Worm (Caenorhabditis elegans): ENCODE data around the gene cla-1.
"Not testable (repeated sequence)": the region's sequence is repeated elsewhere in the genome, so short reads cannot be mapped to it uniquely, and the experiment has no call there.

The cla-1 gene

ce11 chrIV:7559237-7559636 lies 29.5 kb upstream of the cla-1 start:
- no peak for TF ChIP-seq R02D3.7 (tag; optimal IDR thresholded peaks at IDR 0.05)
- TF ChIP-seq ceh-82 (tag; optimal IDR thresholded peaks at IDR 0.05): no peak
- TF ChIP-seq nhr-12 (tag; optimal IDR thresholded peaks at IDR 0.05): no peak
- no peak for TF ChIP-seq blmp-1 (tag; optimal IDR thresholded peaks at IDR 0.05; ENCODE audit: insufficient read depth)
- no peak for TF ChIP-seq sma-9 (GFP tag; optimal IDR thresholded peaks at IDR 0.05)
- no peak for TF ChIP-seq sma-9 (tag; optimal IDR thresholded peaks at IDR 0.05)
- no peak for TF ChIP-seq alr-1 (tag; optimal IDR thresholded peaks at IDR 0.05)
- TF ChIP-seq lin-39 (tag; optimal IDR thresholded peaks at IDR 0.05): no peak
- TF ChIP-seq skn-1 (tag; optimal IDR thresholded peaks at IDR 0.05): no peak

- TF ChIP-seq lsy-2 (tag; optimal IDR thresholded peaks at IDR 0.05): peak in 1 of 2 experiments; percentile 66
- TF ChIP-seq nhr-129 (tag; optimal IDR thresholded peaks at IDR 0.05): peak; percentile 71
- TF ChIP-seq dmd-4 (tag; optimal IDR thresholded peaks at IDR 0.05): no peak
- no peak for TF ChIP-seq blmp-1 (tag; optimal IDR thresholded peaks at IDR 0.05; ENCODE audit: insufficient read depth)
- peak; percentile 22 for TF ChIP-seq zag-1 (tag; optimal IDR thresholded peaks at IDR 0.05)
- TF ChIP-seq egl-27 (tag; optimal IDR thresholded peaks at IDR 0.05): no peak
- no peak for TF ChIP-seq nhr-237 (tag; optimal IDR thresholded peaks at IDR 0.05)
- TF ChIP-seq C34F6.9 (tag; optimal IDR thresholded peaks at IDR 0.05): peak; percentile 67
- peak; percentile 33 for TF ChIP-seq gmeb-1 (tag; optimal IDR thresholded peaks at IDR 0.05)
- peak; percentile 53 for TF ChIP-seq lin-13 (GFP tag; optimal IDR thresholded peaks at IDR 0.05)
- no peak for TF ChIP-seq elt-3 (tag; optimal IDR thresholded peaks at IDR 0.05)
- TF ChIP-seq unc-39 (tag; optimal IDR thresholded peaks at IDR 0.05): no peak
- TF ChIP-seq nhr-11 (tag; optimal IDR thresholded peaks at IDR 0.05): no peak
- no peak for TF ChIP-seq ztf-4 (tag; optimal IDR thresholded peaks at IDR 0.05)
- no peak for TF ChIP-seq nhr-12 (tag; optimal IDR thresholded peaks at IDR 0.05)
- TF ChIP-seq crh-2 (tag; optimal IDR thresholded peaks at IDR 0.05): peak; percentile 52
- TF ChIP-seq sem-4 (tag; optimal IDR thresholded peaks at IDR 0.05): peak; percentile 60
- TF ChIP-seq unc-55 (GFP tag; optimal IDR thresholded peaks at IDR 0.05): peak; percentile 78
Observed at ce11 chrIV:7561614-7562142, 27.1 kb upstream of the cla-1 start, which contains the start of gene ima-3. ima-3 (minus strand) TSS chrIV:7561664.

- not testable (repeated sequence) for TF ChIP-seq elt-3, crh-2, nhr-10 (tag; optimal IDR thresholded peaks at IDR 0.05)
Observed at ce11 chrIV:7563850-7564249, 24.9 kb upstream of the cla-1 start, which contains the start of gene F32E10.9. F32E10.9 (minus strand) TSS chrIV:7563950.

DNA sequence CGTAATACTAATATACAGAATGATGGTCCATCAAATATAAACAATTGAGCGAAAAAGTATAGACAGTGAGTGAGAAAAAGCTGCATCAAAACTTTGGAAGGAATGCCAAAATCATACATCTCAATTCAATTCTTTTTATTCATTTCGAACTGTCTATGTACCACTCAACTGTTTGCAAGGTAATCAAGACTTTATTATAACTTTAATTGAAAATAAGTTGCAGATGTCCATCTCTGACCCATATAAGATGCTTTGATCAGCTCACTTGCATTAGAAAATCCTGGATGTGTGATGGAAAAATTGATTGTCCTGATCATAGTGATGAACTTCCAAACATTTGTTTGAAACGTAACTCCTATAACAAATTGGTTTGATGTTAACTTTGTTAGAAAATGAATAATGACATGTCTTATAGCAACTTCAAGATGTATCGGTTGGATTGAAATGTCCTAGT lies 21.1 kb upstream of the cla-1 start, which contains the start of gene F32E10.8:
TSS of gene F32E10.8 (plus strand) at position 51 of the 454 bp plus-strand sequence.
- no peak for TF ChIP-seq nhr-10 (tag; optimal IDR thresholded peaks at IDR 0.05)
- no peak for TF ChIP-seq elt-1 (tag; optimal IDR thresholded peaks at IDR 0.05)
- no peak for TF ChIP-seq lsy-2 (tag; optimal IDR thresholded peaks at IDR 0.05)
- no peak for TF ChIP-seq nhr-237 (tag; optimal IDR thresholded peaks at IDR 0.05)
- no peak for TF ChIP-seq gmeb-1 (tag; optimal IDR thresholded peaks at IDR 0.05)
- TF ChIP-seq ceh-16 (tag; optimal IDR thresholded peaks at IDR 0.05): no peak
- TF ChIP-seq zag-1 (tag; optimal IDR thresholded peaks at IDR 0.05): no peak
- TF ChIP-seq egl-27 (tag; optimal IDR thresholded peaks at IDR 0.05): no peak
- no peak for TF ChIP-seq lin-13 (GFP tag; optimal IDR thresholded peaks at IDR 0.05)
- no peak for TF ChIP-seq nhr-6 (tag; optimal IDR thresholded peaks at IDR 0.05)
- no peak for TF ChIP-seq ztf-11 (tag; optimal IDR thresholded peaks at IDR 0.05)
- TF ChIP-seq R02D3.7 (tag; optimal IDR thresholded peaks at IDR 0.05): no peak
- no peak for TF ChIP-seq nhr-77 (tag; optimal IDR thresholded peaks at IDR 0.05)
- no peak for TF ChIP-seq crh-2 (tag; optimal IDR thresholded peaks at IDR 0.05)
- TF ChIP-seq lin-39 (tag; optimal IDR thresholded peaks at IDR 0.05): no peak
- no peak for TF ChIP-seq ztf-4 (tag; optimal IDR thresholded peaks at IDR 0.05)
- TF ChIP-seq sma-3 (GFP tag; optimal IDR thresholded peaks at IDR 0.05): no peak

DNA sequence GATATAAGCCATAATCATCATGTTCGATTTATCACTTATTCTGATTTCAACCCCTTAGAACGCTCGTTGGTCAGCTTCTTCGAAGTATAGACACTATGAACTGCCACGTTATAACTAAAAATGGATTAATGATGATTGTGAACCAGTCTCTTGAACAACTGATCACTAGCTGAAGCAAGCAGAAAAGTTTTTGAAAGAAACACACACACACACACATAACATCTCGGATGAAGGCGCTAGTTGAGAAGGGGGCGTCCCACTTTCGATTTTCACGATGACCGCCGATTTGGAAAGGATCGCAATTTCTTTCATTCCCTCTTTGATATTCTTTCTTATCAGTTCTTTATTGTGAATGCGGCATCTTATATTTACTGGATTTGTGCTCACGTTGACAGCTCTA lies 20.1 kb upstream of the cla-1 start, which contains the start of gene clec-180:
TSS of gene clec-180 (plus strand) at position 301 of the 400 bp plus-strand sequence.
- TF ChIP-seq aly-2 (tag; optimal IDR thresholded peaks at IDR 0.05): no peak
- TF ChIP-seq snpc-4 (tag; optimal IDR thresholded peaks at IDR 0.05): no peak
- TF ChIP-seq skn-1 (tag; optimal IDR thresholded peaks at IDR 0.05): no peak
- no peak for TF ChIP-seq peb-1 (tag; optimal IDR thresholded peaks at IDR 0.05)
- TF ChIP-seq elt-1 (tag; optimal IDR thresholded peaks at IDR 0.05): no peak
- no peak for TF ChIP-seq nhr-129 (tag; optimal IDR thresholded peaks at IDR 0.05)
- no peak for TF ChIP-seq gmeb-1 (tag; optimal IDR thresholded peaks at IDR 0.05)
- no peak for TF ChIP-seq unc-39 (tag; optimal IDR thresholded peaks at IDR 0.05)
- no peak for TF ChIP-seq lin-11 (tag; optimal IDR thresholded peaks at IDR 0.05)
- no peak for TF ChIP-seq ztf-4 (tag; optimal IDR thresholded peaks at IDR 0.05)
- TF ChIP-seq alr-1 (tag; optimal IDR thresholded peaks at IDR 0.05): no peak
- no peak for TF ChIP-seq nhr-237 (tag; optimal IDR thresholded peaks at IDR 0.05)
- no peak for TF ChIP-seq nhr-77 (tag; optimal IDR thresholded peaks at IDR 0.05)
- TF ChIP-seq zag-1 (tag; optimal IDR thresholded peaks at IDR 0.05): no peak
